Worm (Caenorhabditis elegans): ENCODE data around the gene C30B5.6.

- TF ChIP-seq zim-3 (tag; optimal IDR thresholded peaks at IDR 0.05) (no peak), snpc-4 (GFP tag; optimal IDR thresholded peaks at IDR 0.05) (no peak), snpc-4 (tag; optimal IDR thresholded peaks at IDR 0.05) (no peak), attf-6 (GFP tag; IDR thresholded peaks at IDR 0.05) (no peak), pha-4 (tag; optimal IDR thresholded peaks at IDR 0.05) (no peak), aptf-3 (GFP tag; IDR thresholded peaks at IDR 0.05) (no peak), chd-7 (tag; optimal IDR thresholded peaks at IDR 0.05) (no peak), dox-1 (GFP tag; IDR thresholded peaks at IDR 0.05) (no peak)
Measured at ce11 chrII:6222558-6222957, at the start of gene C30B5.6.
